Worm (Caenorhabditis elegans) whole organism, early embryonic: ENCODE measurements around the gene ZK1073.1.

Experiments
- B0310.2 ChIP-seq: sonication (generic microtip); optimal IDR thresholded peaks from 2 replicates; lab custom pipeline; 2016; ENCODE audit warnings: mild to moderate bottlenecking, missing genetic modification characterization, missing compliant biosample characterization
- F13C5.2 ChIP-seq: sonication (generic microtip); optimal IDR thresholded peaks from 2 replicates; lab custom pipeline; 2017; ENCODE audit warnings: mild to moderate bottlenecking, missing genetic modification characterization, inconsistent platforms, missing compliant biosample characterization
- aly-1 ChIP-seq: sonication (generic microtip); optimal IDR thresholded peaks from 2 replicates; lab custom pipeline; 2016; ENCODE audit warnings: missing genetic modification characterization, missing compliant biosample characterization
- ama-1 ChIP-seq: fragments of 150-350 bp; optimal IDR thresholded peaks from 2 replicates; lab custom pipeline; 2014
- ceh-13 ChIP-seq: fragments of 200-800 bp; sonication (Bioruptor generic); optimal IDR thresholded peaks from 2 replicates; lab custom pipeline; 2018; ENCODE audit warnings: mild to moderate bottlenecking, missing genetic modification characterization, missing compliant biosample characterization
- ceh-36 ChIP-seq: sonication (generic microtip); optimal IDR thresholded peaks from 2 replicates; lab custom pipeline; 2016; ENCODE audit warnings: missing genetic modification characterization, inconsistent platforms, missing compliant biosample characterization
- ets-7 ChIP-seq: sonication (generic microtip); optimal IDR thresholded peaks from 2 replicates; lab custom pipeline; 2016; ENCODE audit warnings: missing genotype, missing genetic modification characterization, missing compliant biosample characterization
- flt-1 ChIP-seq: fragments of 200-800 bp; sonication (Bioruptor generic); IDR thresholded peaks from 2 replicates; pipeline ENCODE4 v1.3.6; 2022; ENCODE audit warnings: missing genetic modification characterization, missing compliant biosample characterization
- hmbx-1 ChIP-seq: sonication (generic microtip); optimal IDR thresholded peaks from 2 replicates; lab custom pipeline; 2016; ENCODE audit warnings: mild to moderate bottlenecking, missing genetic modification characterization, missing compliant biosample characterization
- hmg-4 ChIP-seq: fragments of 200-800 bp; sonication (Bioruptor generic); optimal IDR thresholded peaks from 2 replicates; lab custom pipeline; 2018; ENCODE audit warnings: mild to moderate bottlenecking, missing genetic modification characterization, missing compliant biosample characterization
- hnd-1 ChIP-seq: sonication (generic microtip); optimal IDR thresholded peaks from 2 replicates; lab custom pipeline; 2016; ENCODE audit warnings: missing genetic modification characterization, missing compliant biosample characterization
- pes-1 ChIP-seq: fragments of 200-800 bp; sonication (Bioruptor generic); IDR thresholded peaks from 2 replicates; pipeline ENCODE4 v1.3.6; 2022; ENCODE audit warnings: missing genetic modification reagents, missing genetic modification characterization, missing compliant biosample characterization
- scrt-1 ChIP-seq: fragments of 200-800 bp; sonication (Bioruptor generic); IDR thresholded peaks from 2 replicates; pipeline ENCODE4 v1.3.6; 2022; ENCODE audit warnings: missing genetic modification characterization, missing compliant biosample characterization
- sea-1 ChIP-seq: fragments of 200-800 bp; sonication (Bioruptor generic); conservative IDR thresholded peaks from 2 replicates; pipeline ENCODE4 v1.3.6; 2022; ENCODE audit warnings: missing genetic modification characterization, missing compliant biosample characterization
- tbx-11 ChIP-seq: fragments of 200-800 bp; sonication (Bioruptor generic); IDR thresholded peaks from 2 replicates; pipeline ENCODE4 v1.3.6; 2022; ENCODE audit warnings: missing genetic modification characterization, missing compliant biosample characterization
- tbx-37 ChIP-seq: fragments of 200-800 bp; sonication (Bioruptor generic); conservative IDR thresholded peaks from 2 replicates; pipeline ENCODE4 v1.3.6; 2022; ENCODE audit warnings: missing genetic modification reagents, missing genetic modification characterization, missing compliant biosample characterization
- tra-4 ChIP-seq: sonication (generic microtip); optimal IDR thresholded peaks from 2 replicates; lab custom pipeline; 2017; ENCODE audit warnings: missing genetic modification characterization, missing compliant biosample characterization

The ZK1073.1 gene

ce11 chrX:16146972-16147593, 18.4 kb upstream of the ZK1073.1 start, which contains the start of gene F09C8.2:
Gene F09C8.2 (minus strand): TSS chrX:16147022.
- no peak for TF ChIP-seq tbx-37 (GFP tag; lab: Robert Waterston, UW)
- TF ChIP-seq pes-1 (GFP tag; lab: Robert Waterston, UW): no peak
- no peak for TF ChIP-seq hmg-4
- no peak for TF ChIP-seq flt-1 (GFP tag; lab: Robert Waterston, UW)
- no peak for TF ChIP-seq sea-1 (GFP tag; lab: Robert Waterston, UW)
- no peak for TF ChIP-seq scrt-1 (GFP tag; lab: Robert Waterston, UW)
- no peak for TF ChIP-seq tbx-11 (GFP tag; lab: Robert Waterston, UW)
- TF ChIP-seq ceh-13 (GFP tag; lab: Kevin White, UChicago): no peak
- no peak for TF ChIP-seq aly-1 (tag; lab: Kevin White, UChicago)

ce11 chrX:16145244-16145643, 16.6 kb upstream of the ZK1073.1 start:
- TF ChIP-seq B0310.2 (tag; lab: Kevin White, UChicago): no peak
- no peak for TF ChIP-seq pes-1 (GFP tag; lab: Robert Waterston, UW)
- TF ChIP-seq tbx-11 (GFP tag; lab: Robert Waterston, UW): no peak
- TF ChIP-seq ama-1 (lab: Kevin White, UChicago): no peak
- no peak for TF ChIP-seq ceh-36 (tag; lab: Kevin White, UChicago)
- no peak for TF ChIP-seq ceh-13 (GFP tag; lab: Kevin White, UChicago)
- no peak for TF ChIP-seq hnd-1 (tag; lab: Kevin White, UChicago)
- no peak for TF ChIP-seq flt-1 (GFP tag; lab: Robert Waterston, UW)
- no peak for TF ChIP-seq ets-7 (tag; lab: Kevin White, UChicago)
- no peak for TF ChIP-seq tra-4 (tag; lab: Kevin White, UChicago)

- TF ChIP-seq hmg-4 (no peak), ets-7 (tag; lab: Kevin White, UChicago) (no peak), hmbx-1 (tag; lab: Kevin White, UChicago) (no peak), F13C5.2 (tag; lab: Kevin White, UChicago) (no peak), tbx-11 (GFP tag; lab: Robert Waterston, UW) (no peak), B0310.2 (tag; lab: Kevin White, UChicago) (no peak), tbx-37 (GFP tag; lab: Robert Waterston, UW) (no peak), ceh-36 (tag; lab: Kevin White, UChicago) (no peak), sea-1 (GFP tag; lab: Robert Waterston, UW) (no peak; the same call in 1 of the 2 replicates), aly-1 (tag; lab: Kevin White, UChicago) (no peak), hnd-1 (tag; lab: Kevin White, UChicago) (no peak), flt-1 (GFP tag; lab: Robert Waterston, UW) (no peak), ama-1 (lab: Kevin White, UChicago) (no peak), scrt-1 (GFP tag; lab: Robert Waterston, UW) (no peak), pes-1 (GFP tag; lab: Robert Waterston, UW) (no peak), tra-4 (tag; lab: Kevin White, UChicago) (no peak), ceh-13 (GFP tag; lab: Kevin White, UChicago) (no peak)
Measured at ce11 chrX:16144584-16144983, 15.9 kb upstream of the ZK1073.1 start.

- TF ChIP-seq tbx-37 (GFP tag; lab: Robert Waterston, UW) (0 out of 2 replicates have a peak, but pooled peaks have one; percentile 26), B0310.2 (tag; lab: Kevin White, UChicago) (no peak), aly-1 (tag; lab: Kevin White, UChicago) (no peak), scrt-1 (GFP tag; lab: Robert Waterston, UW) (no peak), ceh-13 (GFP tag; lab: Kevin White, UChicago) (no peak), hmg-4 (peak; percentile 10)
Measured at ce11 chrX:16143853-16144252, 15.2 kb upstream of the ZK1073.1 start.

- no peak for TF ChIP-seq tbx-11 (GFP tag; lab: Robert Waterston, UW)
- no peak for TF ChIP-seq aly-1 (tag; lab: Kevin White, UChicago)
- TF ChIP-seq hnd-1 (tag; lab: Kevin White, UChicago): no peak
- TF ChIP-seq B0310.2 (tag; lab: Kevin White, UChicago): no peak
- no peak for TF ChIP-seq F13C5.2 (tag; lab: Kevin White, UChicago)
- TF ChIP-seq ama-1 (lab: Kevin White, UChicago): no peak
- TF ChIP-seq sea-1 (GFP tag; lab: Robert Waterston, UW): no peak
- no peak for TF ChIP-seq hmg-4
- TF ChIP-seq tbx-37 (GFP tag; lab: Robert Waterston, UW): no peak
- TF ChIP-seq ets-7 (tag; lab: Kevin White, UChicago): no peak
- no peak for TF ChIP-seq ceh-36 (tag; lab: Kevin White, UChicago)
- no peak for TF ChIP-seq hmbx-1 (tag; lab: Kevin White, UChicago)
- TF ChIP-seq pes-1 (GFP tag; lab: Robert Waterston, UW): no peak
- no peak for TF ChIP-seq scrt-1 (GFP tag; lab: Robert Waterston, UW)
- no peak for TF ChIP-seq ceh-13 (GFP tag; lab: Kevin White, UChicago)
- TF ChIP-seq flt-1 (GFP tag; lab: Robert Waterston, UW): no peak
- no peak for TF ChIP-seq tra-4 (tag; lab: Kevin White, UChicago)
Measured at ce11 chrX:16140822-16141221, 12.2 kb upstream of the ZK1073.1 start.

- no peak for TF ChIP-seq ceh-36 (tag; lab: Kevin White, UChicago)
- TF ChIP-seq tbx-37 (GFP tag; lab: Robert Waterston, UW): peak; percentile 26; the same call in 1 of the 2 replicates
- peak; percentile 49 for TF ChIP-seq hmg-4
- peak; percentile 42 for TF ChIP-seq F13C5.2 (tag; lab: Kevin White, UChicago)
- 0 out of 2 replicates have a peak, but pooled peaks have one; percentile 26 for TF ChIP-seq tbx-11 (GFP tag; lab: Robert Waterston, UW)
Measured at ce11 chrX:16133815-16134214, 5.2 kb upstream of the ZK1073.1 start.

- peak; percentile 20 for TF ChIP-seq hmg-4
- no peak for TF ChIP-seq tbx-37 (GFP tag; lab: Robert Waterston, UW)
Measured at ce11 chrX:16131044-16131443, 2.4 kb upstream of the ZK1073.1 start.
